Worm (Caenorhabditis elegans) whole organism, late embryonic: ENCODE measurements around the gene R05G9.3.

ENCODE experiments used
- F13H6.1 ChIP-seq: sonication (generic microtip); optimal IDR thresholded peaks from 2 replicates; lab custom pipeline; 2016; ENCODE audit warnings: missing genetic modification characterization, missing compliant biosample characterization
- K02D7.2 ChIP-seq: sonication (generic microtip); optimal IDR thresholded peaks from 2 replicates; lab custom pipeline; 2017; ENCODE audit warnings: mild to moderate bottlenecking, missing genetic modification characterization, missing compliant biosample characterization
- Y22D7AL.16 ChIP-seq: sonication (generic microtip); optimal IDR thresholded peaks from 2 replicates; lab custom pipeline; 2016; ENCODE audit warnings: missing genetic modification characterization, missing compliant biosample characterization
- ceh-2 ChIP-seq: sonication (generic microtip); optimal IDR thresholded peaks from 2 replicates; lab custom pipeline; 2016; ENCODE audit warnings: missing genotype, missing genetic modification characterization, missing compliant biosample characterization
- ceh-22 ChIP-seq: sonication (generic microtip); optimal IDR thresholded peaks from 2 replicates; lab custom pipeline; 2017; ENCODE audit warnings: missing biosample characterization, missing genetic modification characterization
- ceh-31 ChIP-seq: sonication (generic microtip); optimal IDR thresholded peaks from 2 replicates; lab custom pipeline; 2016; ENCODE audit warnings: missing genetic modification characterization, missing compliant biosample characterization
- ceh-34 ChIP-seq: sonication (generic microtip); optimal IDR thresholded peaks from 2 replicates; lab custom pipeline; 2016; ENCODE audit warnings: mild to moderate bottlenecking, missing genetic modification characterization, missing compliant biosample characterization
- ceh-45 ChIP-seq: fragments of 200-800 bp; sonication (Bioruptor generic); IDR thresholded peaks from 2 replicates; pipeline ENCODE4 v1.3.6; 2022; ENCODE audit warnings: missing genetic modification reagents, missing genetic modification characterization, missing compliant biosample characterization
- ceh-48 ChIP-seq: sonication (generic microtip); optimal IDR thresholded peaks from 2 replicates; lab custom pipeline; 2016; ENCODE audit warnings: missing genetic modification characterization, inconsistent platforms, missing compliant biosample characterization
- ceh-9 ChIP-seq: sonication (generic microtip); optimal IDR thresholded peaks from 2 replicates; lab custom pipeline; 2016; ENCODE audit warnings: mild to moderate bottlenecking, missing genetic modification characterization, inconsistent platforms, missing compliant biosample characterization
- che-1 ChIP-seq: sonication (generic microtip); optimal IDR thresholded peaks from 2 replicates; lab custom pipeline; 2016; ENCODE audit warnings: mild to moderate bottlenecking, missing genetic modification characterization, missing compliant biosample characterization
- elt-2 ChIP-seq: sonication (generic microtip); optimal IDR thresholded peaks from 2 replicates; lab custom pipeline; 2016; ENCODE audit warnings: missing genetic modification reagents, missing genetic modification characterization, missing compliant biosample characterization
- elt-4 ChIP-seq: sonication (generic microtip); optimal IDR thresholded peaks from 2 replicates; lab custom pipeline; 2016; ENCODE audit warnings: missing genetic modification characterization, missing compliant biosample characterization
- ets-4 ChIP-seq: sonication (generic microtip); optimal IDR thresholded peaks from 2 replicates; lab custom pipeline; 2016; ENCODE audit warnings: missing genetic modification characterization, missing compliant biosample characterization
- hlh-15 ChIP-seq: sonication (generic microtip); optimal IDR thresholded peaks from 2 replicates; lab custom pipeline; 2016; ENCODE audit warnings: missing genetic modification characterization, missing compliant biosample characterization
- hlh-6 ChIP-seq: sonication (generic microtip); optimal IDR thresholded peaks from 2 replicates; lab custom pipeline; 2016; ENCODE audit warnings: missing genotype, missing genetic modification characterization, missing compliant biosample characterization
- nfya-1 ChIP-seq: sonication (generic microtip); optimal IDR thresholded peaks from 2 replicates; lab custom pipeline; 2017; ENCODE audit warnings: missing genetic modification characterization, mild to moderate bottlenecking, missing compliant biosample characterization, antibody characterized with exemption, moderate library complexity
- nhr-11 ChIP-seq: fragments of 150-350 bp; optimal IDR thresholded peaks from 2 replicates; lab custom pipeline; 2014; ENCODE audit warnings: missing biosample characterization, missing genetic modification characterization
- nhr-232 ChIP-seq: sonication (generic microtip); optimal IDR thresholded peaks from 2 replicates; lab custom pipeline; 2016; ENCODE audit warnings: missing genetic modification characterization, missing compliant biosample characterization
- npax-4 ChIP-seq: sonication (generic microtip); optimal IDR thresholded peaks from 2 replicates; lab custom pipeline; 2016; ENCODE audit warnings: missing genetic modification characterization, missing compliant biosample characterization
- pat-9 ChIP-seq: fragments of 200-800 bp; sonication (Bioruptor generic); optimal IDR thresholded peaks from 2 replicates; lab custom pipeline; 2018; ENCODE audit warnings: mild to moderate bottlenecking, missing genetic modification characterization, moderate library complexity, missing compliant biosample characterization
- pax-1 ChIP-seq: fragments of 150-350 bp; optimal IDR thresholded peaks from 2 replicates; lab custom pipeline; 2014; ENCODE audit warnings: missing biosample characterization, missing genetic modification characterization
- pha-2 ChIP-seq: sonication (generic microtip); optimal IDR thresholded peaks from 2 replicates; lab custom pipeline; 2017; ENCODE audit warnings: mild to moderate bottlenecking, missing genetic modification characterization, missing compliant biosample characterization
- pqm-1 ChIP-seq: sonication (generic microtip); optimal IDR thresholded peaks from 2 replicates; lab custom pipeline; 2016; ENCODE audit warnings: missing genetic modification characterization, missing compliant biosample characterization
- pros-1 ChIP-seq: fragments of 150-350 bp; optimal IDR thresholded peaks from 2 replicates; lab custom pipeline; 2014; ENCODE audit warnings: missing biosample characterization, missing genetic modification reagents, missing genetic modification characterization
- ref-2 ChIP-seq: sonication (generic microtip); optimal IDR thresholded peaks from 2 replicates; lab custom pipeline; 2016; ENCODE audit warnings: missing genetic modification characterization, missing compliant biosample characterization
- rnt-1 ChIP-seq: sonication (generic microtip); optimal IDR thresholded peaks from 2 replicates; lab custom pipeline; 2016; ENCODE audit warnings: missing genetic modification characterization, missing compliant biosample characterization
- sox-2 ChIP-seq: fragments of 200-800 bp; sonication (Bioruptor generic); IDR thresholded peaks from 2 replicates; pipeline ENCODE4 v1.3.6; 2022; ENCODE audit warnings: missing genetic modification reagents, missing genetic modification characterization, missing compliant biosample characterization
- sox-4 ChIP-seq: sonication (generic microtip); optimal IDR thresholded peaks from 2 replicates; lab custom pipeline; 2017; ENCODE audit warnings: mild to moderate bottlenecking, missing genetic modification characterization, inconsistent platforms, missing compliant biosample characterization
- syd-9 ChIP-seq: sonication (generic microtip); optimal IDR thresholded peaks from 2 replicates; lab custom pipeline; 2016; ENCODE audit warnings: mild to moderate bottlenecking, missing genetic modification characterization, moderate library complexity, missing compliant biosample characterization
- tbx-2 ChIP-seq: sonication (generic microtip); optimal IDR thresholded peaks from 2 replicates; lab custom pipeline; 2016; ENCODE audit warnings: missing genetic modification characterization, missing compliant biosample characterization
- ttx-3 ChIP-seq: sonication (generic microtip); optimal IDR thresholded peaks from 2 replicates; lab custom pipeline; 2016; ENCODE audit warnings: missing genetic modification reagents, missing genetic modification characterization, missing compliant biosample characterization
- unc-42 ChIP-seq: sonication (generic microtip); optimal IDR thresholded peaks from 2 replicates; lab custom pipeline; 2016; ENCODE audit warnings: missing genotype, missing genetic modification characterization, missing compliant biosample characterization
- unc-55 ChIP-seq: sonication (generic microtip); optimal IDR thresholded peaks from 2 replicates; lab custom pipeline; 2017; ENCODE audit warnings: missing biosample characterization, missing genetic modification reagents, missing genetic modification characterization
- unc-86 ChIP-seq: sonication (generic microtip); optimal IDR thresholded peaks from 2 replicates; lab custom pipeline; 2016; ENCODE audit warnings: missing genetic modification characterization, missing compliant biosample characterization

The R05G9.3 gene

DNA sequence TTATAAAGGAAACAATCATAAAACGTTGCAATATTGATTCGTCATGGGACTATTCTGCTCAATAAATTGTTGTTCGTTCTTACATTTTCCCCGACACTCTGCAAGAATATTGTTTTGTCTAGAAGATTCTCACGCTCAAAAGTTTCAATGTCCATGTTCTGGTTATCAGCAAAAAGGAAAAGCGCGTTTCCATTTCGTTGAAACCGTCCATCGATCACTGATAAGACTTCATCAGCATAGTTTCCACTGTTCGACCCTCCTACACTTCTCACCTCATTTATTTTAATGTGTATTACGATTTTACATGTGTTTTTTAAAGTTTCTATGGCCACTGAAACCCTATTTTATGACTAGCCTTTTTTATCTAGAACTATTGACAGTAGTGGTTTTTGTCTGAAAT lies 18.8 kb upstream of the R05G9.3 start:
- TF ChIP-seq pax-1 (tag; lab: Kevin White, UChicago) (no peak), sox-2 (GFP tag; lab: Robert Waterston, UW) (no peak), ceh-48 (tag; lab: Kevin White, UChicago) (no peak), ceh-34 (tag; lab: Kevin White, UChicago) (no peak), ceh-45 (GFP tag; lab: Robert Waterston, UW) (no peak), ceh-2 (tag; lab: Kevin White, UChicago) (no peak), ceh-9 (tag; lab: Kevin White, UChicago) (no peak), pha-2 (tag; lab: Kevin White, UChicago) (no peak), F13H6.1 (tag; lab: Kevin White, UChicago) (no peak), sox-4 (tag; lab: Kevin White, UChicago) (no peak), hlh-6 (tag; lab: Kevin White, UChicago) (no peak), Y22D7AL.16 (tag; lab: Kevin White, UChicago) (no peak), nfya-1 (tag; lab: Kevin White, UChicago) (no peak), pros-1 (tag; lab: Kevin White, UChicago) (no peak), pat-9 (tag; lab: Kevin White, UChicago) (no peak), unc-86 (no peak), pqm-1 (tag; lab: Kevin White, UChicago) (no peak)
- TF ChIP-seq, all 69 proteins: peak for 0

DNA sequence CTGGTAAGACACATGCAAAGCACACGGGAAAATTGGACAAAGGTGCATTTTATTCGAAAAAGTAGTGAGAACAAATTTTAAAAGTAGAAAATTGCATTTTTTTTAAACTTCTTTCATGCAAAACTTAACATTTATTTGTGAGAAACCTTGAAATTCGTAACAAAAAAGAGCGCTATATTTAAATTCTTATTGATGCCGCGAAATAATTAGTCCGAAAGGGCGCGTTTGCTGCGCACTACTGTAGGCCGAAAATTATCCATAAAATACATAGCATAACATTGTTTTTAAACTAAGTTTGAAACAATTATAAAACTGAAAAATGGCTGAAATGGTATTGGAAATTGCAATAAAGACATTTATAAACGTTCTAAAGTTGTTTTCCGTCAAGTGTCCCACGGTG lies 18.4 kb upstream of the R05G9.3 start:
- TF ChIP-seq npax-4 (tag; lab: Kevin White, UChicago) (no peak), syd-9 (tag; lab: Kevin White, UChicago) (no peak), rnt-1 (tag; lab: Kevin White, UChicago) (no peak)

DNA sequence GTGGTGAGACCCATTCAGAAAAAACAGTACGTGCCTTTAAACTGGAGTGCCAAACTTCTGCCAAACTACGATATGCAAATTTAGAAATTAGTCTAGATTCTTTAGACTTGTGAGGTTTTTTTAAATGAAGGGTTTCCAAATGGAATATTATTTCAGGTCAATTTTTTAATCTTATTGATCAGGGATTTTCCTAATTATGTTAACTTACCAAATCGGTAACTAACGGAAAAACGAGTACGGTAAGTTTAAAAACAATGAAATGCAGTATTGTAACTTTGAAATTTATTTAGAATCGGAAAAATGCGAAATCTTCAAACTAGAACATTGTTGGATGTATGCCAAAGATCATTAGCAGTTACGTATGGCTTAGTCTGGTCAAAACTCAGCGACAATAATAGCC lies 15.0 kb upstream of the R05G9.3 start, which contains the start of gene C56E6.7:
TSS of gene C56E6.7 (plus strand) at position 301 of the 400 bp plus-strand sequence.
- TF ChIP-seq Y22D7AL.16 (tag; lab: Kevin White, UChicago) = no peak
- no peak for TF ChIP-seq syd-9 (tag; lab: Kevin White, UChicago)

DNA sequence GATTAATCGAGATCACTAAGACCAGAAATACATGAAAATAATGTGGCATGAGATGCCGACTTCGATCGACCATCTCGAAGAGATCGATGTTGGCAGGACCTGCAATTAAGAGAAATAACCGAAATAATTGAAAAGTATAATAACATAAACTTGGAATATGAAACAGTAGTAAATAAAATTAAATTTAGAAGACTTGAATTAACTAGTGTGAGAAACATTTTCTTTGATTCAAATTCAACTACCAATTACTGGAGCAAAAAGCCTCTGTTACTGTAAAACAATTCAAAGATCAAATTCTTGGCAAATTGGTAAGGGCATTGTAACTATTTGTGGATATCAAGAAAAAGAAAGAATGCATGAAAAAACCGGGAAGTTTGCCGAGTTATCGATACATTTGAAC lies 12.6 kb upstream of the R05G9.3 start, which contains the start of gene R05G9R.1:
TSS of gene R05G9R.1 (minus strand) at position 101 of the 400 bp plus-strand sequence.
- no peak for TF ChIP-seq unc-42 (tag; lab: Kevin White, UChicago)
- no peak for TF ChIP-seq nhr-232 (tag; lab: Kevin White, UChicago)
- no peak for TF ChIP-seq Y22D7AL.16 (tag; lab: Kevin White, UChicago)
- TF ChIP-seq ref-2 (tag; lab: Kevin White, UChicago) = no peak
- no peak for TF ChIP-seq hlh-15 (tag; lab: Kevin White, UChicago)
- TF ChIP-seq elt-2 (tag; lab: Kevin White, UChicago) = no peak
- TF ChIP-seq ceh-22 (tag; lab: Kevin White, UChicago) = no peak
- TF ChIP-seq elt-4 (tag; lab: Kevin White, UChicago) = no peak
- TF ChIP-seq unc-55 (GFP tag; lab: Kevin White, UChicago) = no peak
- TF ChIP-seq tbx-2 (tag; lab: Kevin White, UChicago) = no peak
- TF ChIP-seq rnt-1 (tag; lab: Kevin White, UChicago) = no peak
- TF ChIP-seq ets-4 (tag; lab: Kevin White, UChicago) = no peak
- no peak for TF ChIP-seq ttx-3 (tag; lab: Kevin White, UChicago)
- no peak for TF ChIP-seq ceh-31 (tag; lab: Kevin White, UChicago)
- no peak for TF ChIP-seq K02D7.2 (tag; lab: Kevin White, UChicago)
- TF ChIP-seq pat-9 (tag; lab: Kevin White, UChicago) = no peak
- TF ChIP-seq che-1 = no peak
- no peak for TF ChIP-seq npax-4 (tag; lab: Kevin White, UChicago)
- TF ChIP-seq nhr-11 (tag; lab: Kevin White, UChicago) = no peak
